Worm (Caenorhabditis elegans) whole organism, L2 larva: ENCODE results near the gene him-6.
"Not testable (repeated sequence)": the region's sequence is repeated elsewhere in the genome, so short reads cannot be mapped to it uniquely, and the experiment has no call there.

Experiments used
- C34F6.9 ChIP-seq: fragments of 150-350 bp; optimal IDR thresholded peaks from 2 replicates; lab custom pipeline; 2014; ENCODE audit warnings: missing biosample characterization, missing genetic modification characterization
- R02D3.7 ChIP-seq: fragments of 150-350 bp; optimal IDR thresholded peaks from 2 replicates; lab custom pipeline; 2014; ENCODE audit warnings: missing biosample characterization, missing genetic modification characterization
- Y55F3AM.14 ChIP-seq: fragments of 200-800 bp; sonication (Bioruptor generic); optimal IDR thresholded peaks from 2 replicates; lab custom pipeline; 2018; ENCODE audit warnings: mild to moderate bottlenecking, missing genetic modification characterization, missing compliant biosample characterization
- alr-1 ChIP-seq: fragments of 150-350 bp; optimal IDR thresholded peaks from 2 replicates; lab custom pipeline; 2014; ENCODE audit warnings: missing biosample characterization, missing genetic modification characterization
- aly-2 ChIP-seq: fragments of 150-350 bp; optimal IDR thresholded peaks from 2 replicates; lab custom pipeline; 2014; ENCODE audit warnings: missing biosample characterization, missing genetic modification characterization
- blmp-1 ChIP-seq: sonication (generic microtip); optimal IDR thresholded peaks from 2 replicates; lab custom pipeline; 2017; ENCODE audit warnings: missing genetic modification characterization, mild to moderate bottlenecking, missing compliant biosample characterization, antibody characterized with exemption, moderate library complexity; ENCODE audit not compliant: insufficient read depth
- ceh-16 ChIP-seq: fragments of 150-350 bp; optimal IDR thresholded peaks from 2 replicates; lab custom pipeline; 2014; ENCODE audit warnings: missing biosample characterization, missing genetic modification characterization
- dmd-4 ChIP-seq: sonication (generic microtip); optimal IDR thresholded peaks from 2 replicates; lab custom pipeline; 2017; ENCODE audit warnings: missing biosample characterization, missing genetic modification characterization
- gmeb-1 ChIP-seq: fragments of 150-350 bp; optimal IDR thresholded peaks from 2 replicates; lab custom pipeline; 2014; ENCODE audit warnings: missing biosample characterization, missing genetic modification characterization
- lin-11 ChIP-seq: fragments of 150-350 bp; sonication (generic microtip); optimal IDR thresholded peaks from 2 replicates; lab custom pipeline; 2014; ENCODE audit warnings: missing biosample characterization, missing genetic modification characterization, inconsistent platforms, mixed read lengths
- lsy-2 ChIP-seq, 2 experiments: fragments of 150-350 bp in 1 of 2; sonication (generic microtip) in 1 of 2; optimal IDR thresholded peaks; 2 replicates each; lab custom pipeline; 2014 to 2017; ENCODE audit warnings: missing biosample characterization in 2 of 2, missing genetic modification characterization in 2 of 2
- mab-5 ChIP-seq: fragments of 150-350 bp; optimal IDR thresholded peaks from 2 replicates; lab custom pipeline; 2014; ENCODE audit warnings: missing biosample characterization, missing genetic modification characterization
- mbf-1 ChIP-seq: sonication (generic microtip); optimal IDR thresholded peaks from 2 replicates; lab custom pipeline; 2017; ENCODE audit warnings: missing biosample characterization, missing genetic modification characterization
- nhr-10 ChIP-seq: sonication (generic microtip); optimal IDR thresholded peaks from 2 replicates; lab custom pipeline; 2017; ENCODE audit warnings: missing biosample characterization, missing genetic modification characterization
- nhr-129 ChIP-seq: fragments of 150-350 bp; optimal IDR thresholded peaks from 2 replicates; lab custom pipeline; 2014; ENCODE audit warnings: missing biosample characterization, missing genetic modification characterization
- nhr-21 ChIP-seq: fragments of 150-350 bp; optimal IDR thresholded peaks from 2 replicates; lab custom pipeline; 2014; ENCODE audit warnings: missing biosample characterization, missing genetic modification characterization
- nhr-237 ChIP-seq: fragments of 150-350 bp; optimal IDR thresholded peaks from 2 replicates; lab custom pipeline; 2014; ENCODE audit warnings: missing biosample characterization, missing genetic modification characterization
- nhr-25 ChIP-seq: fragments of 150-350 bp; sonication (generic microtip); optimal IDR thresholded peaks from 3 replicates; lab custom pipeline; 2014; ENCODE audit warnings: missing biosample characterization, missing genetic modification characterization
- nhr-6 ChIP-seq: fragments of 150-350 bp; optimal IDR thresholded peaks from 2 replicates; lab custom pipeline; 2014; ENCODE audit warnings: missing biosample characterization, missing genetic modification characterization
- nhr-77 ChIP-seq: fragments of 150-350 bp; optimal IDR thresholded peaks from 2 replicates; lab custom pipeline; 2014; ENCODE audit warnings: missing biosample characterization, missing genetic modification characterization
- snpc-4 ChIP-seq: fragments of 150-350 bp; optimal IDR thresholded peaks from 2 replicates; lab custom pipeline; 2014; ENCODE audit warnings: missing biosample characterization, missing genetic modification characterization
- unc-39 ChIP-seq: fragments of 150-350 bp; optimal IDR thresholded peaks from 2 replicates; lab custom pipeline; 2014; ENCODE audit warnings: missing biosample characterization, missing genetic modification characterization
- unc-55 ChIP-seq: fragments of 150-350 bp; sonication (generic microtip); optimal IDR thresholded peaks from 3 replicates; lab custom pipeline; 2014; ENCODE audit warnings: missing biosample characterization, missing genetic modification reagents, missing genetic modification characterization
- unc-62 ChIP-seq: fragments of 150-350 bp; optimal IDR thresholded peaks from 2 replicates; lab custom pipeline; 2014; ENCODE audit warnings: missing biosample characterization, missing genetic modification reagents, missing genetic modification characterization
- zag-1 ChIP-seq: fragments of 150-350 bp; optimal IDR thresholded peaks from 2 replicates; lab custom pipeline; 2014; ENCODE audit warnings: missing biosample characterization, missing genetic modification characterization
- ztf-1 ChIP-seq: fragments of 200-800 bp; sonication (Bioruptor generic); conservative IDR thresholded peaks from 2 replicates; pipeline ENCODE4 v1.3.6; 2022; ENCODE audit warnings: missing genetic modification characterization, missing compliant biosample characterization
- ztf-4 ChIP-seq: fragments of 150-350 bp; optimal IDR thresholded peaks from 2 replicates; lab custom pipeline; 2014; ENCODE audit warnings: missing biosample characterization, missing genetic modification characterization

him-6 gene

DNA sequence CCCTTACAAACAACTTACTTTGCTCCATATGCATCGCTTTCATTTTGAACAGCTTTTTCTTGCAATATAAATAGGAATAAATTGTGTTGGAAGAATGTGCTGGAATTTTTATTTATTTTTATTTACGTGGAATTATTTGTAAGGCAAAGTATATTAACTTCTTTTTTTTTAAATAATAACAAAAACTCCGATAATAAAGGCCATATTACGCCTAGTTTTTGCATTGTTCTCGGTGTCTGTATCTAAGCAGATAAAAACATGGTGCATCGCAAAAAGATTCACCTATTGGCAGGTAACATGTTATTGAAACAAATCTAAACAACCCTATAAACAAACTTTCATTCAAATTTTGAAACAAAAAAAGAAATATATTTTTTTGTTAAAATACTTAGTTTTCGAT is 27.2 kb upstream of the him-6 start, which contains the start of gene C25G4.8:
C25G4.8 (minus strand) TSS at position 101 of the 400 bp plus-strand sequence.
- TF ChIP-seq mbf-1 (tag; lab: Kevin White, UChicago) = no peak
- TF ChIP-seq ceh-16 (tag; lab: Kevin White, UChicago) = no peak
- no peak for TF ChIP-seq dmd-4 (tag; lab: Kevin White, UChicago)
- no peak for TF ChIP-seq ztf-1 (GFP tag; lab: Robert Waterston, UW)
- no peak for TF ChIP-seq nhr-129 (tag; lab: Kevin White, UChicago)
- TF ChIP-seq unc-62 = no peak

ce11 chrIV:12464822-12465221 is 25.8 kb upstream of the him-6 start:
- TF ChIP-seq lin-11 (tag; lab: Kevin White, UChicago) (peak; percentile 40), nhr-25 (tag; lab: Kevin White, UChicago) (no peak), nhr-6 (tag; lab: Kevin White, UChicago) (no peak), C34F6.9 (tag; lab: Kevin White, UChicago) (peak; percentile 55), nhr-129 (tag; lab: Kevin White, UChicago) (peak; percentile 83), unc-55 (GFP tag; lab: Kevin White, UChicago) (peak; percentile 63)

DNA sequence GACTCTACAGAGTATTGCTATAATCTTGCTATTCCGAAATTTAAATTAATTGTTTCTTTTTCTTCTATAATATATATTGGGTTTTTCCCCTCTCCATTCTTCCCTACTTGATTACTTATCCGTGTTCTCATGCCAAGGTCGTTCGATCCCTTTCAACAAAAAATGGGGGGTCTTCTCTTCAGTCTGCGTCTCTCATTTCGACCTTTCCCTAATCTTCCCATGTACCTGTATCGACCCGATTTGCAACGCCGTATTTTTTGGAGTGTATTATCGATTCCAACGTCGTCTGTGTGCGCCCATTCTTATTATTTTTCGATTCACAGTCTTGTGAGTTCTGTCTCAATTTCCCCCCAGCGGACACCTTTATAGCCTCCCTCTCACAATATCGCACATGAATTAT is 22.8 kb upstream of the him-6 start:
- TF ChIP-seq ztf-4 (tag; lab: Kevin White, UChicago) (no peak), unc-39 (tag; lab: Kevin White, UChicago) (no peak), nhr-77 (tag; lab: Kevin White, UChicago) (no peak), aly-2 (tag; lab: Kevin White, UChicago) (no peak), blmp-1 (no peak), R02D3.7 (no peak), nhr-25 (tag; lab: Kevin White, UChicago) (peak; percentile 30), mab-5 (tag; lab: Kevin White, UChicago) (no peak), snpc-4 (tag; lab: Kevin White, UChicago) (no peak), nhr-21 (tag; lab: Kevin White, UChicago) (no peak), nhr-10 (tag; lab: Kevin White, UChicago) (no peak), nhr-129 (tag; lab: Kevin White, UChicago) (peak; percentile 51), nhr-6 (tag; lab: Kevin White, UChicago) (no peak), zag-1 (tag; lab: Kevin White, UChicago) (no peak)
- TF ChIP-seq, all 48 proteins: peak for 2

DNA sequence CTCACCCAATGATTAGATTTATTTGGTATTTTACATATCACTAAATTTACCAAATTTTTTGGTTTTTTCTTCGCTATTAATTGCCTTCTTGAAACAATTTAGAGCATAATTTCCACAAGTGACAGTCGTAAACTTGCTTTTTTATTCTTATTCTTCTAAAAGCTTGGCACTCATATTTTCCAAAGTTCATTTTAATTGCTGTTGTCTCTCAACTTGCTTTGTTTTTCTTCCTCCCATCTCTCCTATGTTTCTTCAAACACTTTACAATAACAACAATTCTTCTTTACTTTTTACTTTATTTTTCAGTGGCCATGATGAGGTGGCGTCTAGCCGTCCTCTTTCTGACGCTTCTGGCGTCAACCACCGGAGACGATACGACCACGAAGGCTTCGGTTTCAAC is 22.2 kb upstream of the him-6 start, which contains the start of gene igdb-2:
igdb-2 (plus strand) TSS at position 301 of the 400 bp plus-strand sequence.
- TF ChIP-seq ztf-1 (GFP tag; lab: Robert Waterston, UW) (no peak), Y55F3AM.14 (GFP tag; lab: Kevin White, UChicago) (no peak), blmp-1 (no peak), gmeb-1 (tag; lab: Kevin White, UChicago) (no peak)

DNA sequence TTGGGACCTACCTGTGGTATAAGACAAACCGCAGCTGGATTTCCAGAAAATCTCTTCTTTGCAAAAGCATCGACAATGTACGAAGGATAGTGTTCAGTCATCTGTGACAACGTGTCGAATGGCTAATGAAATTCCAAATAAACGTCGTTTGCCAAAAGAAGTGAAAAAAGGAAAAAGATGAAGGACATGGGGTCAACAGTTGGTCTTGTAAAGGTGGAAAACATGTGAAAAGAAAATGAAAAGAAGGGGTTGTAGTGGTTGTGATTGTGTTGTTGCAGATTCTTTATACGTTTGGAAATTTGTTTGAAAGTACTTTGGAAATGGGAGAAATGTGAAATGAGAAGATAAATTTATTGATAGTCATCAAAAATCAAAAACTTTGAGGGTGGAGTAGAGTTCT is 13.6 kb upstream of the him-6 start, which contains the start of gene T04A11.1:
T04A11.1 (minus strand) TSS at position 101 of the 400 bp plus-strand sequence.
- not testable (repeated sequence) for TF ChIP-seq lsy-2 (tag; optimal IDR thresholded peaks at IDR 0.05; lab: Kevin White, UChicago); aly-2 (tag; lab: Kevin White, UChicago); alr-1 (tag; lab: Kevin White, UChicago)

DNA sequence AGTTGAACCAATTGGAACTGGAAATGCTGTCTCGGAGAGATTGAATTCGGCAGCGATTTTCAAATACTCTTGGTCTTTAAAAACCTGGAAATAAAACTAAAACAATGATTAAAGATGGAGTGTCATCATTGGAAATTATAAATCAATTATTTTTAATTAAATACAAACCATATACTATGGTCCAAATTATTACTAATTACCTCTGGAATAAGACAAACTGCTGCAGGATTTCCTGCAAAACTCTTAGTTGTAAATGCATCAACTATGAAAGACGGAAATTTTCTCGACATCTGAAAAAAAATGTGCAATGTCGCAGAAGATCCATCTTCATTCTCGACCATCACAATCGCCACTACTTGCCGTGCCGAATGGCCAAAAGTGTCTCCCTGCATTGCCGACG is 11.9 kb upstream of the him-6 start, which contains the start of gene igdb-1:
igdb-1 (plus strand) TSS at position 301 of the 400 bp plus-strand sequence.
- TF ChIP-seq ztf-1 (GFP tag; lab: Robert Waterston, UW); nhr-237 (tag; lab: Kevin White, UChicago); ceh-16 (tag; lab: Kevin White, UChicago): not testable (repeated sequence)

ce11 chrIV:12484479-12484878 is 6.1 kb upstream of the him-6 start, which contains the start of gene T04A11.4:
TSS of gene T04A11.4 (minus strand) at chrIV:12484579.
- not testable (repeated sequence) for TF ChIP-seq nhr-77, zag-1, gmeb-1 (tag; lab: Kevin White, UChicago)
